Fruit fly (Drosophila melanogaster): ENCODE measurements around the gene Ubc84D.
A peak's percentile ranks its signal among the peaks of the same experiment; 100 is the strongest.

Ubc84D gene

DNA sequence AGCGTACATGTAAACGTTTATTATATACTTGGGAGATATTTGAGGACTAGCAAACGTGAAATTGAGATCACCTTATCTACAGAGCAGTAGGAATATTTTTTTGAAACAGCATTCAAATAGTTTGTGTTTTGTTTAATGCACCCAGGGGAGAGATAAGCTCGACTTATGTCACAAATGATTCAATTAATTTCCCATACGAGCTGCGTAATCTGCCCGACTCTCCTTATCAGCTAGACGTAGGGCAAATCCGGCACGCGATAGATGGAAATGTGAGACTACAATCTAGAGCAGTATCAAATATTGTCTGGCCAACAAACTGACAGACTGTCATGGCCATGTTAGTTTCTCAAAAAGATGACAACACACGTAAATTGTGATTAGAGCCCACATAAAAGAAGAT is 19.8 kb downstream of the Ubc84D start:
- TF ChIP-seq phol (tag; optimal IDR thresholded peaks at IDR 0.05) (no peak), CG11085 (GFP tag; IDR thresholded peaks at IDR 0.05) (no peak), CG34376 (GFP tag; optimal IDR thresholded peaks at IDR 0.05) (peak; percentile 73), grn (GFP tag; optimal IDR thresholded peaks at IDR 0.05) (peak; percentile 48), mirr (GFP tag; optimal IDR thresholded peaks at IDR 0.05) (peak; percentile 87), cwo (GFP tag; optimal IDR thresholded peaks at IDR 0.05) (peak; percentile 70), sug (tag; optimal IDR thresholded peaks at IDR 0.05) (peak; percentile 67), danr (GFP tag; IDR thresholded peaks at IDR 0.05) (no peak), Med (GFP tag) (peak; percentile 32), Pdp1 (GFP tag; optimal IDR thresholded peaks at IDR 0.05) (peak in 1 of 2 experiments; percentile 95), exex (tag; optimal IDR thresholded peaks at IDR 0.05) (peak; percentile 71), chinmo (GFP tag; IDR thresholded peaks at IDR 0.05; ENCODE audit: partially characterized antibody) (0 out of 4 replicates have a peak, but pooled peaks have one; percentile 18)

DNA sequence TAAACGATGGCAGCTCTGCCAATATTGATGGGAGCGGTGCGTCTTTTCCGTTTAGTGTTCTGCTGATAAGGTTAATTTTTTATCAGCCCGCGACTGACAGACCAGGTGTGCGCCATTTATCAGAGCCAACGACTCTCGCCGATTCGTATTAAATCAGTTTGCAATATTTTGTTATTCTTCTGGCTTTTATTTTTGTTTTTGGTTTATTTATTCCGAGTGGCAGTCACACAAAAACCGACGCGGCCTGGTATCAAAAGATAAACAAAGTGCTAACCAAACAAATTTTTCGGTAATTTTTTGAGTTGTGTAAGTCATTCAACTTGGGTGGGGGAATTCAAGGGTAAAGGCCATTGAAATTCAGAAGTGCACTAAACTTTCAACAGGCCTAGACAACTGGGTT is 21.8 kb downstream of the Ubc84D start:
- TF ChIP-seq br (optimal IDR thresholded peaks at IDR 0.05) = no peak
- no peak for TF ChIP-seq hkb (optimal IDR thresholded peaks at IDR 0.05)
- TF ChIP-seq hkb (GFP tag; IDR thresholded peaks at IDR 0.05) = no peak
- TF ChIP-seq lab (GFP tag; optimal IDR thresholded peaks at IDR 0.05) = peak; percentile 48
- no peak for TF ChIP-seq unc-4 (GFP tag; IDR thresholded peaks at IDR 0.05; ENCODE audit: partially characterized antibody)
- no peak for TF ChIP-seq CG7786 (GFP tag; optimal IDR thresholded peaks at IDR 0.05)
- no peak for TF ChIP-seq nau (GFP tag; optimal IDR thresholded peaks at IDR 0.05)
- no peak for TF ChIP-seq CG17359 (tag; optimal IDR thresholded peaks at IDR 0.05)
- no peak for TF ChIP-seq CG11504 (tag; optimal IDR thresholded peaks at IDR 0.05)
- no peak for TF ChIP-seq Dp (GFP tag; optimal IDR thresholded peaks at IDR 0.05)
- TF ChIP-seq CG1647 (GFP tag; optimal IDR thresholded peaks at IDR 0.05) = no peak
- TF ChIP-seq C15 (GFP tag; IDR thresholded peaks at IDR 0.05) = no peak
- TF ChIP-seq ham (GFP tag; IDR thresholded peaks at IDR 0.05) = no peak
- TF ChIP-seq Ravus (GFP tag; IDR thresholded peaks at IDR 0.05) = no peak
- no peak for TF ChIP-seq Dip3 (GFP tag; optimal IDR thresholded peaks at IDR 0.05)
- peak in 1 of 2 experiments; percentile 79 for TF ChIP-seq Pdp1 (GFP tag; optimal IDR thresholded peaks at IDR 0.05)
- peak; percentile 65 for TF ChIP-seq sug (tag; optimal IDR thresholded peaks at IDR 0.05)
- TF ChIP-seq CG10321 (GFP tag; IDR thresholded peaks at IDR 0.05) = no peak
- TF ChIP-seq CG1832 (GFP tag; optimal IDR thresholded peaks at IDR 0.05) = no peak
- no peak for TF ChIP-seq Hey (tag; optimal IDR thresholded peaks at IDR 0.05)
- no peak for TF ChIP-seq CG13424 (tag; optimal IDR thresholded peaks at IDR 0.05)
- no peak for TF ChIP-seq tup (GFP tag; optimal IDR thresholded peaks at IDR 0.05)
- peak; percentile 73 for TF ChIP-seq mirr (GFP tag; optimal IDR thresholded peaks at IDR 0.05)
- TF ChIP-seq CHES-1-like (GFP tag; optimal IDR thresholded peaks at IDR 0.05) = no peak
- TF ChIP-seq CG9727 (GFP tag; optimal IDR thresholded peaks at IDR 0.05) = no peak
- peak; percentile 26 for TF ChIP-seq corto (GFP tag; optimal IDR thresholded peaks at IDR 0.05)
- TF ChIP-seq CoRest (tag; optimal IDR thresholded peaks at IDR 0.05) = no peak
- no peak for TF ChIP-seq ERR (GFP tag; optimal IDR thresholded peaks at IDR 0.05)
- no peak for TF ChIP-seq CG3281 (GFP tag; optimal IDR thresholded peaks at IDR 0.05)
- no peak for TF ChIP-seq CG18764 (GFP tag; optimal IDR thresholded peaks at IDR 0.05)
- TF ChIP-seq Gsc (GFP tag; IDR thresholded peaks at IDR 0.05) = no peak
- TF ChIP-seq lola (GFP tag; optimal IDR thresholded peaks at IDR 0.05) = no peak
- TF ChIP-seq CG3726 (GFP tag; IDR thresholded peaks at IDR 0.05) = no peak
- TF ChIP-seq CG34376 (GFP tag; optimal IDR thresholded peaks at IDR 0.05) = peak; percentile 67
- TF ChIP-seq CG18262 (tag; optimal IDR thresholded peaks at IDR 0.05) = no peak
- TF ChIP-seq BEAF-32 (GFP tag; optimal IDR thresholded peaks at IDR 0.05) = no peak
- TF ChIP-seq CG11696 (GFP tag; IDR thresholded peaks at IDR 0.05) = no peak
- no peak for TF ChIP-seq lilli (GFP tag; optimal IDR thresholded peaks at IDR 0.05)
- peak; percentile 8 for TF ChIP-seq Fer1 (GFP tag; optimal IDR thresholded peaks at IDR 0.05)
- no peak for TF ChIP-seq CG7928 (GFP tag; optimal IDR thresholded peaks at IDR 0.05)
- TF ChIP-seq ewg (GFP tag; optimal IDR thresholded peaks at IDR 0.05) = no peak
